Worm (Caenorhabditis elegans): ENCODE measurements around the gene cyn-11.
A peak's percentile ranks its signal among the peaks of the same experiment; 100 is the strongest.

DNA sequence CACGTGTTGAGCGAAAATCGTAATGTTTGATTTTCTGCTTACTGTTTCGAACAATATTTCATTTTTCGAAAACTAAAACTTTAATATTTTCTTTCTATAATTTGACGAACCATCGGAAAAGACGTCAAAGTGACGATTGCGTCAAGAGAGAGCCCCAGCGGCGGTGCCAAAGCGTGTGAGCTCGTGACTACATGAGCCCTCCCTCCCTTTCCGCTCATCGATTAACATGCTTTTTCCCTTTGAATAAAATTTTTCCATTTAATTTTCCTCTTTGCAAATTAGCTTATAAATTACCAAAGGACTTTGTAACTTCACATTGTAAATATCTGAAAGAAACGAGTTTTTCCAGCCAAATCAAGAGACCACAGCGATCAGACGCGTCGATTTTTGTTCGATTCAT lies 26.9 kb upstream of the cyn-11 start:
- TF ChIP-seq zag-1 (tag; optimal IDR thresholded peaks at IDR 0.05) (no peak), mdl-1 (tag; optimal IDR thresholded peaks at IDR 0.05) (no peak), unc-62 (GFP tag; optimal IDR thresholded peaks at IDR 0.05) (no peak), unc-86 (tag; optimal IDR thresholded peaks at IDR 0.05) (no peak), swsn-7 (tag; optimal IDR thresholded peaks at IDR 0.05) (no peak), fkh-4 (tag; optimal IDR thresholded peaks at IDR 0.05; ENCODE audit: borderline replicate concordance) (no peak), ama-1 (optimal IDR thresholded peaks at IDR 0.05) (no peak), skn-1 (tag; optimal IDR thresholded peaks at IDR 0.05) (no peak), nhr-11 (tag; optimal IDR thresholded peaks at IDR 0.05) (no peak), snpc-4 (tag; optimal IDR thresholded peaks at IDR 0.05) (no peak), blmp-1 (tag; optimal IDR thresholded peaks at IDR 0.05) (no peak), lsy-2 (tag; optimal IDR thresholded peaks at IDR 0.05) (peak; percentile 21 to 40), elt-3 (tag; optimal IDR thresholded peaks at IDR 0.05) (no peak), nhr-237 (tag; optimal IDR thresholded peaks at IDR 0.05) (no peak)
